Fruit fly (Drosophila melanogaster): ENCODE measurements around the gene CG15628.

CG15628 gene

dm6 chr2L:4850356-4850755 lies 28.8 kb downstream of the CG15628 start, which contains the start of the genes mRpS2 and Mon1 (continued):
- TF ChIP-seq gem (tag; optimal IDR thresholded peaks at IDR 0.05) (peak; percentile 99), sqz (GFP tag; optimal IDR thresholded peaks at IDR 0.05) (peak; percentile 69), CG6813 (GFP tag; optimal IDR thresholded peaks at IDR 0.05) (peak; percentile 87), CG12104 (GFP tag; optimal IDR thresholded peaks at IDR 0.05) (peak; percentile 92), CG12071 (GFP tag; optimal IDR thresholded peaks at IDR 0.05) (peak; percentile 81), unpg (GFP tag; optimal IDR thresholded peaks at IDR 0.05) (peak; percentile 95), slou (GFP tag; optimal IDR thresholded peaks at IDR 0.05) (peak; percentile 90), CG11247 (GFP tag; IDR thresholded peaks at IDR 0.05) (peak; percentile 95), lmd (GFP tag; IDR thresholded peaks at IDR 0.05) (peak; percentile 94), Tbp (GFP tag; optimal IDR thresholded peaks at IDR 0.05) (no peak), CG14710 (tag; optimal IDR thresholded peaks at IDR 0.05) (peak; percentile 95), CG14050 (GFP tag; IDR thresholded peaks at IDR 0.05) (peak; percentile 94), Hr39 (optimal IDR thresholded peaks at IDR 0.05) (no peak), CG9609 (GFP tag; optimal IDR thresholded peaks at IDR 0.05) (peak; percentile 80), CG14667 (GFP tag; IDR thresholded peaks at IDR 0.05) (peak; percentile 96), dmrt99B (tag; optimal IDR thresholded peaks at IDR 0.05) (peak; percentile 94), D19A (tag; optimal IDR thresholded peaks at IDR 0.05) (peak; percentile 86), sob (GFP tag; IDR thresholded peaks at IDR 0.05) (peak; percentile 98), CG7987 (GFP tag; optimal IDR thresholded peaks at IDR 0.05) (peak; percentile 92), sisA (GFP tag; IDR thresholded peaks at IDR 0.05) (peak; percentile 94), lilli (GFP tag; optimal IDR thresholded peaks at IDR 0.05) (peak; percentile 93), klu (GFP tag; IDR thresholded peaks at IDR 0.05) (peak; percentile 89), Gsc (GFP tag; IDR thresholded peaks at IDR 0.05) (peak; percentile 62), CG18764 (GFP tag; optimal IDR thresholded peaks at IDR 0.05) (peak; percentile 95), Sox100B (GFP tag; optimal IDR thresholded peaks at IDR 0.05) (peak; percentile 90), cwo (GFP tag; optimal IDR thresholded peaks at IDR 0.05) (peak; percentile 91), CG10979 (tag; optimal IDR thresholded peaks at IDR 0.05) (peak; percentile 91), CG10565 (GFP tag; optimal IDR thresholded peaks at IDR 0.05) (peak; percentile 3), Atf-2 (GFP tag; optimal IDR thresholded peaks at IDR 0.05) (peak; percentile 76), CG2678 (tag; optimal IDR thresholded peaks at IDR 0.05) (peak; percentile 97), CG11456 (GFP tag; IDR thresholded peaks at IDR 0.05) (peak; percentile 97), gce (GFP tag; IDR thresholded peaks at IDR 0.05) (peak; percentile 95), zf30C (GFP tag; optimal IDR thresholded peaks at IDR 0.05) (no peak), Asciz (GFP tag; optimal IDR thresholded peaks at IDR 0.05) (no peak), insv (GFP tag; optimal IDR thresholded peaks at IDR 0.05) (peak in 1 of 2 experiments; percentile 57), gro (GFP tag; optimal IDR thresholded peaks at IDR 0.05) (peak; percentile 86), CG5953 (GFP tag; IDR thresholded peaks at IDR 0.05) (peak; percentile 95), p53 (GFP tag; optimal IDR thresholded peaks at IDR 0.05) (peak; percentile 29), CG4360 (GFP tag; IDR thresholded peaks at IDR 0.05) (peak; percentile 74), CG10654 (GFP tag; optimal IDR thresholded peaks at IDR 0.05) (peak; percentile 93), luna (GFP tag; optimal IDR thresholded peaks at IDR 0.05) (peak; percentile 34), CG4707 (GFP tag; optimal IDR thresholded peaks at IDR 0.05) (peak; percentile 61), cato (GFP tag; optimal IDR thresholded peaks at IDR 0.05; ENCODE audit: borderline replicate concordance) (peak; percentile 83), TFAM (GFP tag; optimal IDR thresholded peaks at IDR 0.05) (peak; percentile 18), CG15479 (GFP tag; optimal IDR thresholded peaks at IDR 0.05) (no peak), CG31224 (GFP tag; IDR thresholded peaks at IDR 0.05) (peak; percentile 95), CG9437 (GFP tag; optimal IDR thresholded peaks at IDR 0.05) (peak; percentile 90), CG3726 (GFP tag; IDR thresholded peaks at IDR 0.05) (peak; percentile 88), YL-1 (GFP tag; optimal IDR thresholded peaks at IDR 0.05) (peak; percentile 90), dimm (GFP tag; IDR thresholded peaks at IDR 0.05) (peak; percentile 89), Gug (GFP tag; IDR thresholded peaks at IDR 0.05) (peak; percentile 91), CG16815 (GFP tag; optimal IDR thresholded peaks at IDR 0.05) (peak; percentile 83)
